Fruit fly (Drosophila melanogaster): ENCODE results near the gene dsf.

- no peak for TF ChIP-seq CG8478 (optimal IDR thresholded peaks at IDR 0.05)
- no peak for TF ChIP-seq CTCF (optimal IDR thresholded peaks at IDR 0.05)
Measured at dm6 chr2L:5879363-5879934, 46.3 kb upstream of the dsf start, which contains the start of gene rau.
